Worm (Caenorhabditis elegans): ENCODE results near the gene rpl-6.

rpl-6 gene

ce11 chrIII:7165816-7166229 lies 42.4 kb upstream of the rpl-6 start:
- TF ChIP-seq pax-3 (tag; optimal IDR thresholded peaks at IDR 0.05) (no peak), xbp-1 (tag; optimal IDR thresholded peaks at IDR 0.05) (peak; percentile 77), mdl-1 (tag; optimal IDR thresholded peaks at IDR 0.05) (peak in 1 of 2 experiments; percentile 11), efl-1 (optimal IDR thresholded peaks at IDR 0.05) (peak; percentile 37 to 54), efl-1 (GFP tag; optimal IDR thresholded peaks at IDR 0.05 in 1 of 2) (peak; percentile 62 to 92), ceh-82 (tag; optimal IDR thresholded peaks at IDR 0.05) (peak in 1 of 3 experiments; percentile 57), nhr-71 (tag; optimal IDR thresholded peaks at IDR 0.05) (peak; percentile 43), mep-1 (tag; optimal IDR thresholded peaks at IDR 0.05) (peak; percentile 45), lin-15B (tag; optimal IDR thresholded peaks at IDR 0.05) (peak; percentile 26), elt-2 (tag; optimal IDR thresholded peaks at IDR 0.05) (peak; percentile 83), ama-1 (optimal IDR thresholded peaks at IDR 0.05) (no peak), dpl-1 (GFP tag; optimal IDR thresholded peaks at IDR 0.05) (peak; percentile 39 to 66 (median 52)), lsy-2 (tag; optimal IDR thresholded peaks at IDR 0.05) (peak in 1 of 2 experiments; percentile 47), nhr-90 (tag; optimal IDR thresholded peaks at IDR 0.05; ENCODE audit: poor library complexity) (peak; percentile 17), jun-1 (tag; optimal IDR thresholded peaks at IDR 0.05) (peak; percentile 10), zip-4 (GFP tag; optimal IDR thresholded peaks at IDR 0.05) (peak; percentile 5), lin-35 (GFP tag; optimal IDR thresholded peaks at IDR 0.05) (peak; percentile 60 to 77), isw-1 (GFP tag; IDR thresholded peaks at IDR 0.05) (peak; percentile 17; the same call in 1 of the 2 replicates), skn-1 (tag; optimal IDR thresholded peaks at IDR 0.05) (peak; percentile 82), swsn-7 (tag; optimal IDR thresholded peaks at IDR 0.05) (peak; percentile 3), egl-27 (tag; optimal IDR thresholded peaks at IDR 0.05) (peak in 1 of 2 experiments; percentile 23), fkh-8 (tag; optimal IDR thresholded peaks at IDR 0.05) (peak; percentile 3), nhr-77 (tag; optimal IDR thresholded peaks at IDR 0.05) (no peak), blmp-1 (tag; optimal IDR thresholded peaks at IDR 0.05) (peak; percentile 53), unc-130 (tag; optimal IDR thresholded peaks at IDR 0.05) (no peak), unc-86 (tag; optimal IDR thresholded peaks at IDR 0.05) (no peak), nhr-20 (tag; optimal IDR thresholded peaks at IDR 0.05) (peak; percentile 16), sptf-1 (tag; optimal IDR thresholded peaks at IDR 0.05) (no peak), lin-14 (GFP tag; optimal IDR thresholded peaks at IDR 0.05) (peak; percentile 68)

ce11 chrIII:7166664-7167567 lies 41.3 kb upstream of the rpl-6 start:
- no peak for TF ChIP-seq unc-62 (GFP tag; optimal IDR thresholded peaks at IDR 0.05)
- no peak for TF ChIP-seq fkh-4 (tag; optimal IDR thresholded peaks at IDR 0.05; ENCODE audit: borderline replicate concordance)
- TF ChIP-seq swsn-7 (tag; optimal IDR thresholded peaks at IDR 0.05) = peak; percentile 32
- no peak for TF ChIP-seq C04F5.9 (tag; optimal IDR thresholded peaks at IDR 0.05)
- TF ChIP-seq ztf-11 (tag; optimal IDR thresholded peaks at IDR 0.05) = no peak
- no peak for TF ChIP-seq ceh-88 (GFP tag; IDR thresholded peaks at IDR 0.05)
- no peak for TF ChIP-seq egl-13 (tag; optimal IDR thresholded peaks at IDR 0.05)
- TF ChIP-seq lin-15B (tag; optimal IDR thresholded peaks at IDR 0.05) = no peak
- TF ChIP-seq mab-9 (GFP tag; IDR thresholded peaks at IDR 0.05) = no peak
- TF ChIP-seq ceh-90 (tag; optimal IDR thresholded peaks at IDR 0.05) = no peak
- peak; percentile 82 for TF ChIP-seq mep-1 (tag; optimal IDR thresholded peaks at IDR 0.05)
- no peak for TF ChIP-seq ztf-4 (tag; optimal IDR thresholded peaks at IDR 0.05)
- no peak for TF ChIP-seq fkh-10 (GFP tag; optimal IDR thresholded peaks at IDR 0.05)
- no peak for TF ChIP-seq lin-13 (GFP tag; optimal IDR thresholded peaks at IDR 0.05)
- no peak for TF ChIP-seq grh-1 (GFP tag; IDR thresholded peaks at IDR 0.05)
- no peak for TF ChIP-seq C16A3.4 (tag; optimal IDR thresholded peaks at IDR 0.05)
- TF ChIP-seq aly-2 (tag; optimal IDR thresholded peaks at IDR 0.05) = no peak
- peak; percentile 10 to 61 for TF ChIP-seq lin-35 (GFP tag; optimal IDR thresholded peaks at IDR 0.05)
- TF ChIP-seq fos-1 (tag; optimal IDR thresholded peaks at IDR 0.05) = no peak
- peak; percentile 14 for TF ChIP-seq unc-86 (tag; optimal IDR thresholded peaks at IDR 0.05)
- no peak for TF ChIP-seq unc-98 (GFP tag; IDR thresholded peaks at IDR 0.05)
- TF ChIP-seq pax-3 (tag; optimal IDR thresholded peaks at IDR 0.05) = no peak
- TF ChIP-seq ama-1 (optimal IDR thresholded peaks at IDR 0.05) = no peak
- peak; percentile 80 for TF ChIP-seq fkh-8 (tag; optimal IDR thresholded peaks at IDR 0.05)
- peak; percentile 51 for TF ChIP-seq snu-23 (GFP tag; optimal IDR thresholded peaks at IDR 0.05)
- TF ChIP-seq efl-3 (GFP tag; optimal IDR thresholded peaks at IDR 0.05) = no peak
- no peak for TF ChIP-seq jun-1 (tag; optimal IDR thresholded peaks at IDR 0.05)
- TF ChIP-seq nhr-12 (tag; optimal IDR thresholded peaks at IDR 0.05) = no peak
- TF ChIP-seq alr-1 (tag; optimal IDR thresholded peaks at IDR 0.05; ENCODE audit: borderline replicate concordance) = no peak
- TF ChIP-seq nhr-237 (tag; optimal IDR thresholded peaks at IDR 0.05) = peak; percentile 8

All from whole organism, L1 larva.